Worm (Caenorhabditis elegans) whole organism, early embryonic: Measurements from ENCODE around the gene scl-20.

ENCODE experiments used
- B0310.2 ChIP-seq: sonication (generic microtip); optimal IDR thresholded peaks from 2 replicates; lab custom pipeline; 2016; ENCODE audit warnings: mild to moderate bottlenecking, missing genetic modification characterization, missing compliant biosample characterization
- F13C5.2 ChIP-seq: sonication (generic microtip); optimal IDR thresholded peaks from 2 replicates; lab custom pipeline; 2017; ENCODE audit warnings: mild to moderate bottlenecking, missing genetic modification characterization, inconsistent platforms, missing compliant biosample characterization
- aly-1 ChIP-seq: sonication (generic microtip); optimal IDR thresholded peaks from 2 replicates; lab custom pipeline; 2016; ENCODE audit warnings: missing genetic modification characterization, missing compliant biosample characterization
- ama-1 ChIP-seq: fragments of 150-350 bp; optimal IDR thresholded peaks from 2 replicates; lab custom pipeline; 2014
- ceh-13 ChIP-seq: fragments of 200-800 bp; sonication (Bioruptor generic); optimal IDR thresholded peaks from 2 replicates; lab custom pipeline; 2018; ENCODE audit warnings: mild to moderate bottlenecking, missing genetic modification characterization, missing compliant biosample characterization
- ceh-36 ChIP-seq: sonication (generic microtip); optimal IDR thresholded peaks from 2 replicates; lab custom pipeline; 2016; ENCODE audit warnings: missing genetic modification characterization, inconsistent platforms, missing compliant biosample characterization
- ets-7 ChIP-seq: sonication (generic microtip); optimal IDR thresholded peaks from 2 replicates; lab custom pipeline; 2016; ENCODE audit warnings: missing genotype, missing genetic modification characterization, missing compliant biosample characterization
- flt-1 ChIP-seq: fragments of 200-800 bp; sonication (Bioruptor generic); IDR thresholded peaks from 2 replicates; pipeline ENCODE4 v1.3.6; 2022; ENCODE audit warnings: missing genetic modification characterization, missing compliant biosample characterization
- hmbx-1 ChIP-seq: sonication (generic microtip); optimal IDR thresholded peaks from 2 replicates; lab custom pipeline; 2016; ENCODE audit warnings: mild to moderate bottlenecking, missing genetic modification characterization, missing compliant biosample characterization
- hmg-4 ChIP-seq: fragments of 200-800 bp; sonication (Bioruptor generic); optimal IDR thresholded peaks from 2 replicates; lab custom pipeline; 2018; ENCODE audit warnings: mild to moderate bottlenecking, missing genetic modification characterization, missing compliant biosample characterization
- hnd-1 ChIP-seq: sonication (generic microtip); optimal IDR thresholded peaks from 2 replicates; lab custom pipeline; 2016; ENCODE audit warnings: missing genetic modification characterization, missing compliant biosample characterization
- pes-1 ChIP-seq: fragments of 200-800 bp; sonication (Bioruptor generic); IDR thresholded peaks from 2 replicates; pipeline ENCODE4 v1.3.6; 2022; ENCODE audit warnings: missing genetic modification reagents, missing genetic modification characterization, missing compliant biosample characterization
- scrt-1 ChIP-seq: fragments of 200-800 bp; sonication (Bioruptor generic); IDR thresholded peaks from 2 replicates; pipeline ENCODE4 v1.3.6; 2022; ENCODE audit warnings: missing genetic modification characterization, missing compliant biosample characterization
- sea-1 ChIP-seq: fragments of 200-800 bp; sonication (Bioruptor generic); conservative IDR thresholded peaks from 2 replicates; pipeline ENCODE4 v1.3.6; 2022; ENCODE audit warnings: missing genetic modification characterization, missing compliant biosample characterization
- tbx-11 ChIP-seq: fragments of 200-800 bp; sonication (Bioruptor generic); IDR thresholded peaks from 2 replicates; pipeline ENCODE4 v1.3.6; 2022; ENCODE audit warnings: missing genetic modification characterization, missing compliant biosample characterization
- tbx-37 ChIP-seq: fragments of 200-800 bp; sonication (Bioruptor generic); conservative IDR thresholded peaks from 2 replicates; pipeline ENCODE4 v1.3.6; 2022; ENCODE audit warnings: missing genetic modification reagents, missing genetic modification characterization, missing compliant biosample characterization
- tra-4 ChIP-seq: sonication (generic microtip); optimal IDR thresholded peaks from 2 replicates; lab custom pipeline; 2017; ENCODE audit warnings: missing genetic modification characterization, missing compliant biosample characterization

scl-20 gene

ce11 chrV:18734381-18734780 is at the start of gene scl-20:
TSS of gene scl-20 (minus strand) at chrV:18734481.
- TF ChIP-seq B0310.2 (tag; lab: Kevin White, UChicago) (no peak), tbx-37 (GFP tag; lab: Robert Waterston, UW) (no peak), tbx-11 (GFP tag; lab: Robert Waterston, UW) (no peak), tra-4 (tag; lab: Kevin White, UChicago) (no peak), ceh-36 (no peak), aly-1 (tag; lab: Kevin White, UChicago) (no peak), ets-7 (tag; lab: Kevin White, UChicago) (no peak), scrt-1 (GFP tag; lab: Robert Waterston, UW) (no peak), F13C5.2 (tag; lab: Kevin White, UChicago) (no peak), ama-1 (no peak), sea-1 (GFP tag; lab: Robert Waterston, UW) (no peak), ceh-13 (no peak), flt-1 (GFP tag; lab: Robert Waterston, UW) (no peak), pes-1 (no peak), hmbx-1 (no peak), hnd-1 (tag; lab: Kevin White, UChicago) (no peak), hmg-4 (GFP tag; lab: Kevin White, UChicago) (no peak)

- TF ChIP-seq tra-4 (tag; lab: Kevin White, UChicago), result no peak
- no peak for TF ChIP-seq ama-1
- TF ChIP-seq pes-1, result no peak
- no peak for TF ChIP-seq ets-7 (tag; lab: Kevin White, UChicago)
- TF ChIP-seq B0310.2 (tag; lab: Kevin White, UChicago), result no peak
- no peak for TF ChIP-seq scrt-1 (GFP tag; lab: Robert Waterston, UW)
- no peak for TF ChIP-seq hmg-4 (GFP tag; lab: Kevin White, UChicago)
- TF ChIP-seq ceh-36, result no peak
- no peak for TF ChIP-seq flt-1 (GFP tag; lab: Robert Waterston, UW)
- TF ChIP-seq ceh-13, result no peak
- no peak for TF ChIP-seq tbx-11 (GFP tag; lab: Robert Waterston, UW)
- TF ChIP-seq tbx-37 (GFP tag; lab: Robert Waterston, UW), result no peak
Measured at ce11 chrV:18783474-18783873, 49.2 kb upstream of the scl-20 start, which contains the start of gene Y17D7B.10. TSS of gene Y17D7B.10 (plus strand) at chrV:18783716.

DNA sequence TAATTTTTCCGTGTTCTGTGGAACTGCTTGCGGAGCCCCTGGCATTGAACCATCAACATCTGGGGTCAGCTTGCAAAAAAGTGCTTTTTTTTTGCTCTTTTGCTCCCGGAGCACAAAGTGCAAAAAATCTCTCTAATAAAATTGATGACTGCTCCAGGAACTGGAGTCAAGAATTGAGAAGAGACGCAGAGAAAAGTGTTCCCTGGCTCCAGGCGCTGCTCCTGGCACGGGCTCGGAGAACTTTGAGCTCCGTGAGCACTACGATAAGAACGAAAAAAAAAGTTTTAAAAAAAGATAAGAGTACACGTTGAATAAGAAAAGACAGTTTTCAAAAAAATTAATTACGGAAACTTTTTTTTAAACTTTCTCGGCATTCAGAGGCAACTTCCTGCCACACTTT is 48.5 kb upstream of the scl-20 start:
- TF ChIP-seq ceh-13 (no peak), ets-7 (tag; lab: Kevin White, UChicago) (no peak), pes-1 (no peak), hmbx-1 (no peak), ceh-36 (no peak), B0310.2 (tag; lab: Kevin White, UChicago) (no peak), F13C5.2 (tag; lab: Kevin White, UChicago) (no peak), aly-1 (tag; lab: Kevin White, UChicago) (no peak), flt-1 (GFP tag; lab: Robert Waterston, UW) (no peak), sea-1 (GFP tag; lab: Robert Waterston, UW) (no peak), tbx-11 (GFP tag; lab: Robert Waterston, UW) (no peak), tbx-37 (GFP tag; lab: Robert Waterston, UW) (no peak), hmg-4 (GFP tag; lab: Kevin White, UChicago) (no peak), ama-1 (no peak)

DNA sequence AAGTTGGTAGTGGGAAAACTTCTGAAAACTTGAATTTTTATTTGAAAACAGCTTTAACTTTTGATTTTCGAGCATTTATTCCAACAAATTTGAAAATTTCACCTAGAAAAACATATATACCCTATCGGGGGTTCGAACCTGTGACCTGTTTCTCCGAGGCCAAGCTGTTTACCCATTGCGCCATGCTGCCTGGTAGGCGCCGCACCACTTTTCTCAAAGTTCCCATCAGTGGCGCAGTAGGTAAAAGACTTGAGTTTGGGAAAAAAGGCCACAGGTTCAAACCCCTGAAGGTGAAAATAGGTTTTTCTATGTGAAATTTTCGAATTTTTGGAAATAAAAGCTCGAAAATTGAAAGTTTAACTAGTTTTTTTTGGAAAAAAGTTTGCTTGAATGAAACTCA is 46.3 kb upstream of the scl-20 start:
- TF ChIP-seq B0310.2 (tag; lab: Kevin White, UChicago), result no peak
- TF ChIP-seq hnd-1 (tag; lab: Kevin White, UChicago), result no peak
- TF ChIP-seq hmg-4 (GFP tag; lab: Kevin White, UChicago), result no peak
- TF ChIP-seq scrt-1 (GFP tag; lab: Robert Waterston, UW), result no peak
- no peak for TF ChIP-seq flt-1 (GFP tag; lab: Robert Waterston, UW)
- TF ChIP-seq pes-1, result no peak
- TF ChIP-seq ets-7 (tag; lab: Kevin White, UChicago), result no peak
- TF ChIP-seq tra-4 (tag; lab: Kevin White, UChicago), result no peak
- no peak for TF ChIP-seq ceh-36
- TF ChIP-seq tbx-37 (GFP tag; lab: Robert Waterston, UW), result no peak
- no peak for TF ChIP-seq aly-1 (tag; lab: Kevin White, UChicago)
- TF ChIP-seq ama-1, result no peak
- no peak for TF ChIP-seq tbx-11 (GFP tag; lab: Robert Waterston, UW)
- no peak for TF ChIP-seq sea-1 (GFP tag; lab: Robert Waterston, UW)
- no peak for TF ChIP-seq hmbx-1
- no peak for TF ChIP-seq ceh-13
- TF ChIP-seq F13C5.2 (tag; lab: Kevin White, UChicago), result no peak

- TF ChIP-seq hmbx-1, result no peak
Measured at ce11 chrV:18776245-18776737, 42.0 kb upstream of the scl-20 start, which contains the start of gene Y17D7B.4. TSS of gene Y17D7B.4 (minus strand) at chrV:18776687.

ce11 chrV:18772761-18773160 is 38.5 kb upstream of the scl-20 start, which contains the start of gene clec-257:
TSS of gene clec-257 (plus strand) at chrV:18773061.
- TF ChIP-seq F13C5.2 (tag; lab: Kevin White, UChicago), result no peak
- no peak for TF ChIP-seq ceh-36
- no peak for TF ChIP-seq hnd-1 (tag; lab: Kevin White, UChicago)
- no peak for TF ChIP-seq B0310.2 (tag; lab: Kevin White, UChicago)
- TF ChIP-seq sea-1 (GFP tag; lab: Robert Waterston, UW), result no peak
- TF ChIP-seq aly-1 (tag; lab: Kevin White, UChicago), result no peak

ce11 chrV:18771804-18772386 is 37.6 kb upstream of the scl-20 start:
- TF ChIP-seq aly-1 (tag; lab: Kevin White, UChicago) (no peak), ama-1 (no peak), scrt-1 (GFP tag; lab: Robert Waterston, UW) (no peak), hnd-1 (tag; lab: Kevin White, UChicago) (no peak), tbx-11 (GFP tag; lab: Robert Waterston, UW) (no peak), pes-1 (no peak), ets-7 (tag; lab: Kevin White, UChicago) (no peak), ceh-36 (no peak), B0310.2 (tag; lab: Kevin White, UChicago) (no peak), tra-4 (tag; lab: Kevin White, UChicago) (no peak), flt-1 (GFP tag; lab: Robert Waterston, UW) (no peak), tbx-37 (GFP tag; lab: Robert Waterston, UW) (no peak), hmg-4 (GFP tag; lab: Kevin White, UChicago) (no peak), sea-1 (GFP tag; lab: Robert Waterston, UW) (no peak), ceh-13 (no peak)
